ENCODE assay signal across 4 fruit fly cellular contexts in genomic region chr3R:22042982-22043381, dm6.
TF ChIP-seq lines count a peak whose summit lies in the region.

No protein-coding gene starts in this region.

- TF ChIP-seq CTCF in whole organism, embryonic (GFP tag; optimal IDR thresholded peaks at IDR 0.05; lab: Kevin White, UChicago), result no peak

TF ChIP-seq in Kc167, 6 proteins besides CTCF, POLR2A, EP300 and RAD21:
- TF ChIP-seq ttk (optimal IDR thresholded peaks at IDR 0.05; lab: Kevin White, UChicago) (peak; percentile 2), insv (optimal IDR thresholded peaks at IDR 0.05; lab: Kevin White, UChicago) (no peak)

TF ChIP-seq in whole organism, embryonic, 481 proteins besides CTCF, POLR2A, EP300 and RAD21 (continues in another document):
- TF ChIP-seq CG13894 (tag; optimal IDR thresholded peaks at IDR 0.05; lab: Kevin White, UChicago) (no peak), Pdp1 (GFP tag; optimal IDR thresholded peaks at IDR 0.05; lab: Kevin White, UChicago) (peak in 1 of 2 experiments; percentile 79), sob (GFP tag; IDR thresholded peaks at IDR 0.05; lab: Robert Waterston, UW) (no peak), tin (GFP tag; optimal IDR thresholded peaks at IDR 0.05; lab: Kevin White, UChicago) (no peak), pb (GFP tag; optimal IDR thresholded peaks at IDR 0.05; lab: Kevin White, UChicago) (no peak), Hr78 (GFP tag; optimal IDR thresholded peaks at IDR 0.05; lab: Kevin White, UChicago) (peak in 1 of 2 experiments; percentile 64), CG18011 (GFP tag; optimal IDR thresholded peaks at IDR 0.05; lab: Kevin White, UChicago) (no peak), CG7372 (GFP tag; IDR thresholded peaks at IDR 0.05; lab: Robert Waterston, UW) (no peak), Atf6 (GFP tag; IDR thresholded peaks at IDR 0.05; lab: Robert Waterston, UW) (0 out of 2 replicates have a peak, but pooled peaks have one; percentile 12), lov (optimal IDR thresholded peaks at IDR 0.05; lab: Kevin White, UChicago) (no peak), lov (GFP tag; IDR thresholded peaks at IDR 0.05; lab: Robert Waterston, UW) (peak; percentile 50; the same call in 1 of the 3 replicates), CG8089 (GFP tag; optimal IDR thresholded peaks at IDR 0.05; lab: Kevin White, UChicago) (no peak), Ssrp (tag; optimal IDR thresholded peaks at IDR 0.05; lab: Kevin White, UChicago) (no peak), CG9932 (GFP tag; IDR thresholded peaks at IDR 0.05; lab: Robert Waterston, UW) (peak; percentile 23; the same call in 1 of the 2 replicates), Elba2 (GFP tag; optimal IDR thresholded peaks at IDR 0.05; lab: Kevin White, UChicago) (no peak), CG14667 (GFP tag; IDR thresholded peaks at IDR 0.05; lab: Robert Waterston, UW) (no peak), kay (GFP tag; optimal IDR thresholded peaks at IDR 0.05; lab: Kevin White, UChicago) (no peak), slbo (GFP tag; IDR thresholded peaks at IDR 0.05; lab: Robert Waterston, UW) (peak; percentile 41; the same call in 1 of the 2 replicates), Awh (GFP tag; IDR thresholded peaks at IDR 0.05; lab: Robert Waterston, UW) (no peak), crol (GFP tag; IDR thresholded peaks at IDR 0.05; lab: Robert Waterston, UW) (peak; percentile 11; the same call in 1 of the 2 replicates), CG14860 (GFP tag; IDR thresholded peaks at IDR 0.05; lab: Robert Waterston, UW; ENCODE audit: partially characterized antibody) (0 out of 3 replicates have a peak, but pooled peaks have one; percentile 31), vnd (GFP tag; IDR thresholded peaks at IDR 0.05; lab: Robert Waterston, UW; ENCODE audit: partially characterized antibody) (0 out of 3 replicates have a peak, but pooled peaks have one; percentile 10), Opbp (GFP tag; IDR thresholded peaks at IDR 0.05; lab: Robert Waterston, UW; ENCODE audit: partially characterized antibody) (0 out of 3 replicates have a peak, but pooled peaks have one; percentile 35), ken (GFP tag; IDR thresholded peaks at IDR 0.05; lab: Robert Waterston, UW) (0 out of 3 replicates have a peak, but pooled peaks have one; percentile 30), CG6683 (GFP tag; optimal IDR thresholded peaks at IDR 0.05; lab: Kevin White, UChicago) (no peak), CG2199 (GFP tag; IDR thresholded peaks at IDR 0.05; lab: Robert Waterston, UW) (0 out of 3 replicates have a peak, but pooled peaks have one; percentile 11), Ets97D (GFP tag; optimal IDR thresholded peaks at IDR 0.05; lab: Kevin White, UChicago) (no peak)

TF ChIP-seq in whole organism, prepupa, 60 proteins besides CTCF, POLR2A, EP300 and RAD21:
- TF ChIP-seq Ets96B (tag; optimal IDR thresholded peaks at IDR 0.05; lab: Kevin White, UChicago), result no peak
- TF ChIP-seq CG6163 (GFP tag; IDR thresholded peaks at IDR 0.05; lab: Robert Waterston, UW), result peak; percentile 9; the same call in 1 of the 3 replicates
- no peak for TF ChIP-seq CG8319 (GFP tag; optimal IDR thresholded peaks at IDR 0.05; lab: Kevin White, UChicago)
- TF ChIP-seq svp (GFP tag; lab: Kevin White, UChicago), result peak; percentile 77

TF ChIP-seq in whole organism, pupa, 21 proteins besides CTCF, POLR2A, EP300 and RAD21:
- no peak for TF ChIP-seq fd96Ca (GFP tag; IDR thresholded peaks at IDR 0.05; lab: Robert Waterston, UW)
- no peak for TF ChIP-seq CG14655 (GFP tag; optimal IDR thresholded peaks at IDR 0.05; lab: Kevin White, UChicago)
- TF ChIP-seq CG12605 (GFP tag; IDR thresholded peaks at IDR 0.05; lab: Robert Waterston, UW), result 0 out of 2 replicates have a peak, but pooled peaks have one; percentile 20
- TF ChIP-seq D1 (tag; optimal IDR thresholded peaks at IDR 0.05; lab: Kevin White, UChicago), result no peak
- TF ChIP-seq rn (GFP tag; IDR thresholded peaks at IDR 0.05; lab: Robert Waterston, UW), result no peak
- TF ChIP-seq CG15710 (tag; optimal IDR thresholded peaks at IDR 0.05; lab: Kevin White, UChicago), result no peak
